Worm (Caenorhabditis elegans) whole organism, young adult: ENCODE measurements around the gene Y49E10.16.
A peak's percentile ranks its signal among the peaks of the same experiment; 100 is the strongest.

ENCODE experiments used
- B0019.2 ChIP-seq: fragments of 200-800 bp; sonication (Bioruptor generic); conservative IDR thresholded peaks from 2 replicates; pipeline ENCODE4 v1.3.6; 2022; ENCODE audit warnings: missing genetic modification reagents, missing genetic modification characterization, missing compliant biosample characterization
- B0035.1 ChIP-seq: sonication (generic microtip); optimal IDR thresholded peaks from 2 replicates; lab custom pipeline; 2016; ENCODE audit warnings: missing genetic modification characterization, mild to moderate bottlenecking, missing compliant biosample characterization, missing genotype, missing genetic modification reagents
- B0336.3 ChIP-seq: fragments of 200-800 bp; sonication (Bioruptor generic); IDR thresholded peaks from 2 replicates; pipeline ENCODE4 v1.3.6; 2022; ENCODE audit warnings: missing genetic modification characterization, missing compliant biosample characterization
- C17E4.6 ChIP-seq: fragments of 200-800 bp; sonication (Bioruptor generic); IDR thresholded peaks from 2 replicates; pipeline ENCODE4 v1.3.6; 2022; ENCODE audit warnings: missing genetic modification reagents, missing genetic modification characterization, missing compliant biosample characterization
- D2030.7 ChIP-seq: fragments of 200-800 bp; sonication (Bioruptor generic); IDR thresholded peaks from 2 replicates; pipeline ENCODE4 v1.3.6; 2022; ENCODE audit warnings: missing genetic modification reagents, missing genetic modification characterization, missing compliant biosample characterization
- F22D6.2 ChIP-seq: sonication (generic microtip); optimal IDR thresholded peaks from 2 replicates; lab custom pipeline; 2016; ENCODE audit warnings: mild to moderate bottlenecking, missing genetic modification characterization, missing compliant biosample characterization
- F33H1.4 ChIP-seq: fragments of 200-800 bp; sonication (Bioruptor generic); IDR thresholded peaks from 2 replicates; pipeline ENCODE4 v1.3.6; 2022; ENCODE audit warnings: missing genetic modification reagents, missing genetic modification characterization, missing compliant biosample characterization
- F39B2.1 ChIP-seq: fragments of 200-800 bp; sonication (Bioruptor generic); IDR thresholded peaks from 2 replicates; pipeline ENCODE4 v1.3.6; 2022; ENCODE audit warnings: missing genetic modification reagents, missing genetic modification characterization, missing compliant biosample characterization
- K11D2.4 ChIP-seq: fragments of 200-800 bp; sonication (Bioruptor generic); IDR thresholded peaks from 2 replicates; pipeline ENCODE4 v1.3.6; 2022; ENCODE audit warnings: missing genetic modification reagents, missing genetic modification characterization, missing compliant biosample characterization
- T07F8.4 ChIP-seq: sonication (generic microtip); optimal IDR thresholded peaks from 2 replicates; lab custom pipeline; 2016; ENCODE audit warnings: mild to moderate bottlenecking, missing genetic modification characterization, moderate library complexity, missing compliant biosample characterization
- Y53G8AR.9 ChIP-seq: fragments of 200-800 bp; sonication (Bioruptor generic); conservative IDR thresholded peaks from 2 replicates; pipeline ENCODE4 v1.3.6; 2022; ENCODE audit warnings: missing genetic modification reagents, missing genetic modification characterization, missing compliant biosample characterization
- Y79H2A.3 ChIP-seq: fragments of 200-800 bp; sonication (Bioruptor generic); conservative IDR thresholded peaks from 2 replicates; pipeline ENCODE4 v1.3.6; 2022; ENCODE audit warnings: missing genetic modification reagents, missing genetic modification characterization, missing compliant biosample characterization
- Y95B8A.8 ChIP-seq: fragments of 200-800 bp; sonication (Bioruptor generic); IDR thresholded peaks from 2 replicates; pipeline ENCODE4 v1.3.6; 2022; ENCODE audit warnings: missing genetic modification reagents, missing genetic modification characterization, missing compliant biosample characterization
- ZK185.1 ChIP-seq: sonication (generic microtip); optimal IDR thresholded peaks from 2 replicates; lab custom pipeline; 2016; ENCODE audit warnings: mild to moderate bottlenecking, missing genetic modification characterization, missing compliant biosample characterization; ENCODE audit not compliant: poor library complexity, severe bottlenecking
- aptf-3 ChIP-seq: fragments of 200-800 bp; sonication (Bioruptor generic); IDR thresholded peaks from 2 replicates; pipeline ENCODE4 v1.3.6; 2022; ENCODE audit warnings: missing genetic modification characterization, missing compliant biosample characterization
- atf-7 ChIP-seq: sonication (generic microtip); optimal IDR thresholded peaks from 2 replicates; lab custom pipeline; 2017; ENCODE audit warnings: mild to moderate bottlenecking, missing genetic modification characterization, missing compliant biosample characterization
- athp-1 ChIP-seq: sonication (generic microtip); optimal IDR thresholded peaks from 2 replicates; lab custom pipeline; 2017; ENCODE audit warnings: mild to moderate bottlenecking, missing genetic modification characterization, missing compliant biosample characterization
- attf-3 ChIP-seq: fragments of 200-800 bp; sonication (Bioruptor generic); conservative IDR thresholded peaks from 2 replicates; pipeline ENCODE4 v1.3.6; 2022; ENCODE audit warnings: missing genetic modification reagents, missing genetic modification characterization, missing compliant biosample characterization
- bed-1 ChIP-seq: fragments of 200-800 bp; sonication (Bioruptor generic); IDR thresholded peaks from 2 replicates; pipeline ENCODE4 v1.3.6; 2022; ENCODE audit warnings: missing genetic modification reagents, missing genetic modification characterization, missing compliant biosample characterization
- bed-2 ChIP-seq: fragments of 200-800 bp; sonication (Bioruptor generic); IDR thresholded peaks from 2 replicates; pipeline ENCODE4 v1.3.6; 2022; ENCODE audit warnings: missing genetic modification reagents, missing genetic modification characterization, missing compliant biosample characterization
- ceh-58 ChIP-seq: fragments of 200-800 bp; sonication (Bioruptor generic); IDR thresholded peaks from 2 replicates; pipeline ENCODE4 v1.3.6; 2022; ENCODE audit warnings: missing genetic modification characterization, missing compliant biosample characterization
- ceh-79 ChIP-seq: sonication (generic microtip); optimal IDR thresholded peaks from 2 replicates; lab custom pipeline; 2017; ENCODE audit warnings: mild to moderate bottlenecking, missing genetic modification characterization, missing compliant biosample characterization
- dox-1 ChIP-seq: fragments of 200-800 bp; sonication (Bioruptor generic); IDR thresholded peaks from 2 replicates; pipeline ENCODE4 v1.3.6; 2022; ENCODE audit warnings: missing genetic modification reagents, missing genetic modification characterization, missing compliant biosample characterization
- dpff-1 ChIP-seq: sonication (generic microtip); optimal IDR thresholded peaks from 2 replicates; lab custom pipeline; 2017; ENCODE audit warnings: mild to moderate bottlenecking, missing genetic modification characterization, missing compliant biosample characterization
- egl-18 ChIP-seq: fragments of 200-800 bp; sonication (Bioruptor generic); IDR thresholded peaks from 2 replicates; pipeline ENCODE4 v1.3.6; 2022; ENCODE audit warnings: missing genetic modification reagents, missing genetic modification characterization, missing compliant biosample characterization
- egrh-3 ChIP-seq: fragments of 200-800 bp; sonication (Bioruptor generic); IDR thresholded peaks from 2 replicates; pipeline ENCODE4 v1.3.6; 2022; ENCODE audit warnings: missing genetic modification reagents, missing genetic modification characterization, missing compliant biosample characterization
- ekl-4 ChIP-seq: fragments of 200-800 bp; sonication (Bioruptor generic); IDR thresholded peaks from 2 replicates; pipeline ENCODE4 v1.3.6; 2022; ENCODE audit warnings: missing genetic modification reagents, missing genetic modification characterization, missing compliant biosample characterization
- ets-4 ChIP-seq: fragments of 200-800 bp; sonication (Bioruptor generic); optimal IDR thresholded peaks from 2 replicates; lab custom pipeline; 2018; ENCODE audit warnings: mild to moderate bottlenecking, missing genetic modification characterization, missing compliant biosample characterization
- hrde-1 ChIP-seq: sonication (generic microtip); optimal IDR thresholded peaks from 2 replicates; lab custom pipeline; 2016; ENCODE audit warnings: missing genetic modification characterization, mild to moderate bottlenecking, missing compliant biosample characterization, moderate library complexity, missing genotype, missing genetic modification reagents, borderline replicate concordance
- lin-26 ChIP-seq: fragments of 200-800 bp; sonication (Bioruptor generic); IDR thresholded peaks from 2 replicates; pipeline ENCODE4 v1.3.6; 2022; ENCODE audit warnings: missing genetic modification reagents, missing genetic modification characterization, missing compliant biosample characterization
- lin-54 ChIP-seq: fragments of 200-800 bp; sonication (Bioruptor generic); optimal IDR thresholded peaks from 2 replicates; lab custom pipeline; 2018; ENCODE audit warnings: mild to moderate bottlenecking, missing genetic modification characterization, missing compliant biosample characterization
- madf-6 ChIP-seq: fragments of 200-800 bp; sonication (Bioruptor generic); IDR thresholded peaks from 2 replicates; pipeline ENCODE4 v1.3.6; 2022; ENCODE audit warnings: missing genetic modification reagents, missing genetic modification characterization, missing compliant biosample characterization
- mes-4 ChIP-seq: sonication (generic microtip); optimal IDR thresholded peaks from 2 replicates; lab custom pipeline; 2016; ENCODE audit warnings: missing genotype, missing genetic modification characterization, missing compliant biosample characterization
- mxl-1 ChIP-seq: sonication (generic microtip); optimal IDR thresholded peaks from 2 replicates; lab custom pipeline; 2016; ENCODE audit warnings: missing genetic modification characterization, missing compliant biosample characterization
- nfya-1 ChIP-seq: sonication (generic microtip); optimal IDR thresholded peaks from 2 replicates; lab custom pipeline; 2017; ENCODE audit warnings: antibody characterized with exemption, missing compliant biosample characterization, missing genetic modification characterization, borderline replicate concordance; ENCODE audit not compliant: insufficient read depth
- nhr-179 ChIP-seq: sonication (generic microtip); optimal IDR thresholded peaks from 2 replicates; lab custom pipeline; 2016; ENCODE audit warnings: mild to moderate bottlenecking, missing genetic modification characterization, missing compliant biosample characterization
- nhr-27 ChIP-seq: fragments of 200-800 bp; sonication (Bioruptor generic); optimal IDR thresholded peaks from 2 replicates; lab custom pipeline; 2018; ENCODE audit warnings: mild to moderate bottlenecking, missing genetic modification characterization, moderate library complexity, missing compliant biosample characterization
- pbrm-1 ChIP-seq: fragments of 200-800 bp; sonication (Bioruptor generic); IDR thresholded peaks from 2 replicates; pipeline ENCODE4 v1.3.6; 2022; ENCODE audit warnings: missing genetic modification reagents, missing genetic modification characterization, missing compliant biosample characterization
- rcor-1 ChIP-seq: fragments of 200-800 bp; sonication (Bioruptor generic); IDR thresholded peaks from 2 replicates; pipeline ENCODE4 v1.3.6; 2022; ENCODE audit warnings: missing genetic modification reagents, missing genetic modification characterization, missing compliant biosample characterization
- rec-8 ChIP-seq, 2 experiments: sonication (generic microtip); optimal IDR thresholded peaks; 2 replicates each; lab custom pipeline; 2016; ENCODE audit warnings: mild to moderate bottlenecking in 2 of 2, missing genetic modification characterization in 2 of 2, missing genetic modification reagents in 2 of 2, missing genotype in 2 of 2, missing biosample characterization in 1 of 2, missing compliant biosample characterization in 1 of 2, moderate library complexity in 1 of 2
- repo-1 ChIP-seq: sonication (generic microtip); optimal IDR thresholded peaks from 2 replicates; lab custom pipeline; 2017; ENCODE audit warnings: mild to moderate bottlenecking, missing genetic modification characterization, missing compliant biosample characterization
- snpc-1.3 ChIP-seq: sonication (generic microtip); optimal IDR thresholded peaks from 2 replicates; lab custom pipeline; 2017; ENCODE audit warnings: missing genetic modification characterization, mild to moderate bottlenecking, missing compliant biosample characterization, antibody characterized with exemption, moderate library complexity, missing genotype, missing genetic modification reagents; ENCODE audit not compliant: insufficient read depth
- tbp1 ChIP-seq: fragments of 200-800 bp; sonication (Bioruptor generic); optimal IDR thresholded peaks from 2 replicates; lab custom pipeline; 2018; ENCODE audit warnings: mild to moderate bottlenecking, missing genetic modification characterization, missing compliant biosample characterization
- tlf-1 ChIP-seq: fragments of 200-800 bp; sonication (Bioruptor generic); optimal IDR thresholded peaks from 2 replicates; lab custom pipeline; 2018; ENCODE audit warnings: mild to moderate bottlenecking, missing genetic modification characterization, missing compliant biosample characterization
- xnd-1 ChIP-seq: sonication (generic microtip); optimal IDR thresholded peaks from 2 replicates; lab custom pipeline; 2016; ENCODE audit warnings: missing genotype, missing genetic modification reagents, missing genetic modification characterization, missing compliant biosample characterization
- zfh-2 ChIP-seq: fragments of 200-800 bp; sonication (Bioruptor generic); conservative IDR thresholded peaks from 2 replicates; pipeline ENCODE4 v1.3.6; 2022; ENCODE audit warnings: missing genetic modification reagents, missing genetic modification characterization, missing compliant biosample characterization
- zim-3 ChIP-seq: sonication (generic microtip); optimal IDR thresholded peaks from 2 replicates; lab custom pipeline; 2017; ENCODE audit warnings: mild to moderate bottlenecking, missing genetic modification characterization, moderate library complexity, missing compliant biosample characterization
- ztf-28 ChIP-seq: fragments of 200-800 bp; sonication (Bioruptor generic); IDR thresholded peaks from 2 replicates; pipeline ENCODE4 v1.3.6; 2022; ENCODE audit warnings: missing genetic modification reagents, missing genetic modification characterization, missing compliant biosample characterization

Gene Y49E10.16

DNA sequence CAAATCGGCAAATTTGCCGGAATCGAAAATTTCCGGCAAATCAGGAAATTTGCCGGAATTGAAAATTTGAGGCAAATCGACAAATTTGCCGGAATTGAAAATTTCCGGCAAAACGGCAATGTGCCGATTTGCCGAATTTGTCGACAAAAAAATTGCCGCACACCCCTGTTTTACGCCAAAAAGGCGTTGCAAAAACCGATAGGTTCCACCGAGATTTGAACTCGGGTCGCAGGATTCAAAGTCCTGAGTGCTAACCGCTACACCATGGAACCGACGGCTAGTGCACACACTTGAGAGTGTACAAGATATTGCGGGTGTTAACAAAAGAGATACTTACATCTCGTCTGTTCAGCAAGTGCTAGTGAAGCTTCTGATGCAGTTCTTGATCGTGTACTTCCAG is 30.6 kb upstream of the Y49E10.16 start (continued):
- TF ChIP-seq snpc-1.3 (tag; lab: Kevin White, UChicago), result no peak
- peak; percentile 91 for TF ChIP-seq tbp1 (GFP tag; lab: Kevin White, UChicago)
- TF ChIP-seq nhr-27 (tag; lab: Kevin White, UChicago), result no peak
- TF ChIP-seq nfya-1 (tag; lab: Kevin White, UChicago), result no peak
- no peak for TF ChIP-seq atf-7
- TF ChIP-seq ZK185.1, result no peak
- TF ChIP-seq mxl-1, result no peak
- TF ChIP-seq mes-4 (tag; lab: Kevin White, UChicago), result peak; percentile 5
- TF ChIP-seq C17E4.6, result 0 out of 2 replicates have a peak, but pooled peaks have one; percentile 25
- no peak for TF ChIP-seq egrh-3
- peak; percentile 87 for TF ChIP-seq lin-26
- TF ChIP-seq Y79H2A.3 (GFP tag; lab: Robert Waterston, UW), result 0 out of 2 replicates have a peak, but pooled peaks have one; percentile 18
- TF ChIP-seq B0019.2 (GFP tag; lab: Robert Waterston, UW), result no peak
- TF ChIP-seq zim-3 (tag; lab: Kevin White, UChicago), result peak; percentile 7
- TF ChIP-seq athp-1, result no peak
- no peak for TF ChIP-seq K11D2.4 (GFP tag; lab: Robert Waterston, UW)
- TF ChIP-seq madf-6 (GFP tag; lab: Robert Waterston, UW), result peak; percentile 28; the same call in 1 of the 2 replicates
- no peak for TF ChIP-seq pbrm-1 (GFP tag; lab: Robert Waterston, UW)
- no peak for TF ChIP-seq F33H1.4 (GFP tag; lab: Robert Waterston, UW)
- TF ChIP-seq B0035.1 (tag; lab: Kevin White, UChicago), result no peak
- TF ChIP-seq rcor-1 (GFP tag; lab: Robert Waterston, UW), result no peak
- no peak for TF ChIP-seq ets-4 (GFP tag; lab: Kevin White, UChicago)
- no peak for TF ChIP-seq Y53G8AR.9 (GFP tag; lab: Robert Waterston, UW)
- TF ChIP-seq zfh-2 (GFP tag; lab: Robert Waterston, UW), result no peak
- peak; percentile 11 for TF ChIP-seq T07F8.4 (tag; lab: Kevin White, UChicago)
- 0 out of 2 replicates have a peak, but pooled peaks have one; percentile 9 for TF ChIP-seq attf-3 (GFP tag; lab: Robert Waterston, UW)
- peak; percentile 54 for TF ChIP-seq dox-1 (GFP tag; lab: Robert Waterston, UW)
- no peak for TF ChIP-seq hrde-1 (tag; lab: Kevin White, UChicago)
- no peak for TF ChIP-seq B0336.3 (GFP tag; lab: Robert Waterston, UW)
- peak; percentile 23 for TF ChIP-seq lin-54 (GFP tag; lab: Kevin White, UChicago)
- TF ChIP-seq ceh-79 (tag; lab: Kevin White, UChicago), result no peak
- TF ChIP-seq ztf-28, result no peak
- TF ChIP-seq F22D6.2 (tag; lab: Kevin White, UChicago), result no peak
- TF ChIP-seq aptf-3 (GFP tag; lab: Robert Waterston, UW), result 0 out of 2 replicates have a peak, but pooled peaks have one; percentile 57
- peak in 1 of 2 experiments; percentile 27 for TF ChIP-seq rec-8 (tag; optimal IDR thresholded peaks at IDR 0.05; lab: Kevin White, UChicago)
- TF ChIP-seq tlf-1 (GFP tag; lab: Kevin White, UChicago), result no peak
- TF ChIP-seq ceh-58 (GFP tag; lab: Robert Waterston, UW), result no peak
- no peak for TF ChIP-seq bed-1 (GFP tag; lab: Robert Waterston, UW)
- no peak for TF ChIP-seq F39B2.1 (GFP tag; lab: Robert Waterston, UW)
- no peak for TF ChIP-seq nhr-179 (tag; lab: Kevin White, UChicago)
- TF ChIP-seq dpff-1 (tag; lab: Kevin White, UChicago), result no peak
- TF ChIP-seq ekl-4 (GFP tag; lab: Robert Waterston, UW), result no peak
- peak; percentile 11 for TF ChIP-seq repo-1 (tag; lab: Kevin White, UChicago)
- no peak for TF ChIP-seq bed-2 (GFP tag; lab: Robert Waterston, UW)
- no peak for TF ChIP-seq D2030.7
- no peak for TF ChIP-seq egl-18
- no peak for TF ChIP-seq xnd-1 (tag; lab: Kevin White, UChicago)
- TF ChIP-seq Y95B8A.8 (GFP tag; lab: Robert Waterston, UW), result no peak
